Fruit fly (Drosophila melanogaster) whole organism, embryonic: ENCODE measurements around the gene CG31922.
A peak's percentile ranks its signal among the peaks of the same experiment; 100 is the strongest.

Experiments used
- Adf1 ChIP-seq: fragments of 200-800 bp; sonication (Bioruptor generic); IDR thresholded peaks from 2 replicates; pipeline ENCODE4 v1.3.6; 2022; ENCODE audit warnings: missing biosample characterization, missing genetic modification characterization
- Asciz ChIP-seq: fragments of 200-800 bp; sonication (Bioruptor generic); optimal IDR thresholded peaks from 2 replicates; lab custom pipeline; 2017; ENCODE audit warnings: missing biosample characterization, mild to moderate bottlenecking, missing genetic modification characterization, missing genetic modification reagents
- CG1024 ChIP-seq: fragments of 200-800 bp; sonication (Bioruptor generic); IDR thresholded peaks from 2 replicates; pipeline ENCODE4 v1.3.6; 2022; ENCODE audit warnings: missing biosample characterization, missing genetic modification characterization
- CG10267 ChIP-seq: fragments of 200-800 bp; sonication (Bioruptor generic); optimal IDR thresholded peaks from 2 replicates; lab custom pipeline; 2018; ENCODE audit warnings: missing biosample characterization, mild to moderate bottlenecking, missing genetic modification characterization, moderate library complexity
- CG10321 ChIP-seq: fragments of 200-800 bp; sonication (Bioruptor generic); IDR thresholded peaks from 2 replicates; pipeline ENCODE4 v1.3.6; 2022; ENCODE audit warnings: missing biosample characterization, missing genetic modification characterization
- CG10543 ChIP-seq: fragments of 200-800 bp; sonication (Bioruptor generic); optimal IDR thresholded peaks from 3 replicates; lab custom pipeline; 2017; ENCODE audit warnings: missing biosample characterization, mild to moderate bottlenecking, missing genetic modification characterization, moderate library complexity
- CG10979 ChIP-seq: fragments of 200-800 bp; sonication (Bioruptor generic); optimal IDR thresholded peaks from 2 replicates; lab custom pipeline; 2018; ENCODE audit warnings: missing biosample characterization, mild to moderate bottlenecking, missing genetic modification characterization, moderate library complexity
- CG11456 ChIP-seq: fragments of 200-800 bp; sonication (Bioruptor generic); IDR thresholded peaks from 3 replicates; pipeline ENCODE4 v1.3.6; 2022; ENCODE audit warnings: missing biosample characterization, missing genetic modification characterization
- CG11560 ChIP-seq: fragments of 200-800 bp; sonication (Bioruptor generic); IDR thresholded peaks from 3 replicates; pipeline ENCODE4 v1.3.6; 2022; ENCODE audit warnings: missing biosample characterization, missing genetic modification characterization
- CG11696 ChIP-seq: fragments of 200-800 bp; sonication (Bioruptor generic); IDR thresholded peaks from 2 replicates; pipeline ENCODE4 v1.3.6; 2022; ENCODE audit warnings: missing biosample characterization, missing genetic modification characterization
- CG12071 ChIP-seq: fragments of 200-800 bp; sonication (Bioruptor generic); optimal IDR thresholded peaks from 3 replicates; lab custom pipeline; 2018; ENCODE audit warnings: missing biosample characterization, mild to moderate bottlenecking, missing genetic modification characterization
- CG12391 ChIP-seq: fragments of 200-800 bp; sonication (Bioruptor generic); optimal IDR thresholded peaks from 3 replicates; lab custom pipeline; 2018; ENCODE audit warnings: missing biosample characterization, mild to moderate bottlenecking, missing genetic modification characterization, moderate library complexity
- CG14965 ChIP-seq: fragments of 200-800 bp; sonication (Bioruptor generic); optimal IDR thresholded peaks from 2 replicates; lab custom pipeline; 2016; ENCODE audit warnings: missing biosample characterization, missing genetic modification characterization, borderline replicate concordance
- CG16815 ChIP-seq: fragments of 200-800 bp; sonication (Bioruptor generic); optimal IDR thresholded peaks from 3 replicates; lab custom pipeline; 2017; ENCODE audit warnings: missing biosample characterization, mild to moderate bottlenecking, missing genetic modification characterization
- CG17385 ChIP-seq: fragments of 200-800 bp; sonication (Bioruptor generic); optimal IDR thresholded peaks from 3 replicates; lab custom pipeline; 2018; ENCODE audit warnings: missing biosample characterization, mild to moderate bottlenecking, missing genetic modification characterization
- CG17568 ChIP-seq: fragments of 200-800 bp; sonication (Bioruptor generic); optimal IDR thresholded peaks from 2 replicates; lab custom pipeline; 2018; ENCODE audit warnings: missing biosample characterization, mild to moderate bottlenecking, missing genetic modification characterization, moderate library complexity
- CG18764 ChIP-seq: fragments of 200-800 bp; sonication (Bioruptor generic); optimal IDR thresholded peaks from 3 replicates; lab custom pipeline; 2016; ENCODE audit warnings: missing biosample characterization, missing genetic modification characterization
- CG32532 ChIP-seq: fragments of 200-800 bp; sonication (Bioruptor generic); IDR thresholded peaks from 2 replicates; pipeline ENCODE4 v1.3.6; 2022; ENCODE audit warnings: missing biosample characterization, missing genetic modification characterization
- CG6683 ChIP-seq: fragments of 200-800 bp; sonication (Bioruptor generic); optimal IDR thresholded peaks from 2 replicates; lab custom pipeline; 2017; ENCODE audit warnings: missing biosample characterization, mild to moderate bottlenecking, missing genetic modification characterization, missing genetic modification reagents
- CG8290 ChIP-seq, 3 experiments: fragments of 200-800 bp; sonication (Bioruptor generic); optimal IDR thresholded peaks; 2 replicates each; lab custom pipeline; 2016 to 2019; ENCODE audit warnings: missing biosample characterization in 3 of 3, missing genetic modification characterization in 3 of 3, mild to moderate bottlenecking in 2 of 3, moderate library complexity in 1 of 3
- CG8359 ChIP-seq: fragments of 200-800 bp; sonication (Bioruptor generic); optimal IDR thresholded peaks from 2 replicates; lab custom pipeline; 2017; ENCODE audit warnings: missing biosample characterization, mild to moderate bottlenecking, missing genetic modification characterization, borderline replicate concordance
- CG9876 ChIP-seq: fragments of 200-800 bp; sonication (Bioruptor generic); optimal IDR thresholded peaks from 2 replicates; lab custom pipeline; 2016; ENCODE audit warnings: missing biosample characterization, missing genetic modification characterization
- CG9932 ChIP-seq: fragments of 200-800 bp; sonication (Bioruptor generic); IDR thresholded peaks from 2 replicates; pipeline ENCODE4 v1.3.6; 2022; ENCODE audit warnings: missing biosample characterization, missing genetic modification characterization
- CTCF ChIP-seq: fragments of 200-800 bp; sonication (Bioruptor generic); optimal IDR thresholded peaks from 2 replicates; lab custom pipeline; 2017; ENCODE audit warnings: missing biosample characterization, mild to moderate bottlenecking, missing genetic modification characterization, moderate library complexity
- Dbx ChIP-seq: fragments of 200-800 bp; sonication (Bioruptor generic); IDR thresholded peaks from 3 replicates; pipeline ENCODE4 v1.3.6; 2022; ENCODE audit warnings: missing biosample characterization, missing genetic modification characterization
- HLH3B ChIP-seq: fragments of 200-800 bp; sonication (Bioruptor generic); IDR thresholded peaks from 2 replicates; pipeline ENCODE4 v1.3.6; 2022; ENCODE audit warnings: missing biosample characterization, missing genetic modification characterization
- HmgD ChIP-seq: fragments of 200-800 bp; sonication (Bioruptor generic); optimal IDR thresholded peaks from 3 replicates; lab custom pipeline; 2016; ENCODE audit warnings: missing biosample characterization, missing genetic modification characterization
- NC2β ChIP-seq: fragments of 200-800 bp; sonication (Bioruptor generic); optimal IDR thresholded peaks from 2 replicates; lab custom pipeline; 2016; ENCODE audit warnings: missing biosample characterization, missing genetic modification characterization
- Oaz ChIP-seq: fragments of 200-800 bp; sonication (Bioruptor generic); IDR thresholded peaks from 2 replicates; pipeline ENCODE4 v1.3.6; 2022; ENCODE audit warnings: missing biosample characterization, missing genetic modification characterization
- Trl ChIP-seq, 3 experiments: fragments of >200 bp in 2 of 3; fragments of 200-800 bp in 1 of 3; sonication (Bioruptor generic) in 1 of 3; optimal IDR thresholded peaks; 2 replicates in 1 of 3; 3 replicates in 2 of 3; lab custom pipeline; 2016 to 2017; ENCODE audit warnings: missing biosample characterization in 1 of 3, missing genetic modification characterization in 1 of 3
- ac ChIP-seq: fragments of 200-800 bp; sonication (Bioruptor generic); optimal IDR thresholded peaks from 3 replicates; lab custom pipeline; 2017; ENCODE audit warnings: missing biosample characterization, mild to moderate bottlenecking, missing genetic modification characterization
- bigmax ChIP-seq: fragments of 200-800 bp; sonication (Bioruptor generic); optimal IDR thresholded peaks from 2 replicates; lab custom pipeline; 2018; ENCODE audit warnings: missing biosample characterization, mild to moderate bottlenecking, missing genetic modification characterization
- emc ChIP-seq: fragments of 200-800 bp; sonication (Bioruptor generic); optimal IDR thresholded peaks from 2 replicates; lab custom pipeline; 2016; ENCODE audit warnings: missing biosample characterization, missing genetic modification characterization
- en ChIP-seq: fragments of 200-800 bp; sonication (Bioruptor generic); optimal IDR thresholded peaks from 2 replicates; lab custom pipeline; 2016; ENCODE audit warnings: missing biosample characterization, missing genetic modification characterization
- fd96Cb ChIP-seq: fragments of 200-800 bp; sonication (Bioruptor generic); optimal IDR thresholded peaks from 2 replicates; lab custom pipeline; 2018; ENCODE audit warnings: missing biosample characterization, mild to moderate bottlenecking, missing genetic modification characterization, moderate library complexity
- ftz-f1 ChIP-seq: fragments of 200-800 bp; sonication (Bioruptor generic); optimal IDR thresholded peaks from 2 replicates; lab custom pipeline; 2016; ENCODE audit warnings: missing biosample characterization, missing genetic modification characterization
- fu2 ChIP-seq: fragments of 200-800 bp; sonication (Bioruptor generic); optimal IDR thresholded peaks from 2 replicates; lab custom pipeline; 2016; ENCODE audit warnings: missing biosample characterization, missing genetic modification characterization
- gsb-n ChIP-seq: fragments of 200-800 bp; sonication (Bioruptor generic); optimal IDR thresholded peaks from 3 replicates; lab custom pipeline; 2018; ENCODE audit warnings: missing biosample characterization, mild to moderate bottlenecking, missing genetic modification characterization
- lmd ChIP-seq: fragments of 200-800 bp; sonication (Bioruptor generic); IDR thresholded peaks from 2 replicates; pipeline ENCODE4 v1.3.6; 2022; ENCODE audit warnings: missing biosample characterization, missing genetic modification characterization
- phol ChIP-seq: fragments of 200-800 bp; sonication (Bioruptor generic); optimal IDR thresholded peaks from 3 replicates; lab custom pipeline; 2018; ENCODE audit warnings: missing biosample characterization, mild to moderate bottlenecking, missing genetic modification characterization, moderate library complexity
- psq ChIP-seq: fragments of 200-800 bp; sonication (Bioruptor generic); optimal IDR thresholded peaks from 2 replicates; lab custom pipeline; 2017; ENCODE audit warnings: missing biosample characterization, missing genetic modification characterization
- pzg ChIP-seq: fragments of 200-800 bp; sonication (Bioruptor generic); optimal IDR thresholded peaks from 3 replicates; lab custom pipeline; 2018; ENCODE audit warnings: missing biosample characterization, mild to moderate bottlenecking, missing genetic modification characterization, moderate library complexity
- repo ChIP-seq: fragments of 200-800 bp; sonication (Bioruptor generic); optimal IDR thresholded peaks from 2 replicates; lab custom pipeline; 2016; ENCODE audit warnings: missing biosample characterization, missing genetic modification characterization
- run ChIP-seq: fragments of 200-800 bp; sonication (Bioruptor generic); optimal IDR thresholded peaks from 3 replicates; lab custom pipeline; 2018; ENCODE audit warnings: missing biosample characterization, mild to moderate bottlenecking, missing genetic modification characterization
- salm ChIP-seq: fragments of 200-800 bp; sonication (Bioruptor generic); optimal IDR thresholded peaks from 2 replicates; lab custom pipeline; 2018; ENCODE audit warnings: missing biosample characterization, mild to moderate bottlenecking, missing genetic modification characterization
- schlank ChIP-seq: fragments of 200-800 bp; sonication (Bioruptor generic); optimal IDR thresholded peaks from 2 replicates; lab custom pipeline; 2018; ENCODE audit warnings: missing biosample characterization, mild to moderate bottlenecking, missing genetic modification characterization
- trem ChIP-seq: fragments of 200-800 bp; optimal IDR thresholded peaks from 3 replicates; lab custom pipeline; 2019; ENCODE audit warnings: missing biosample characterization, mild to moderate bottlenecking, missing genetic modification characterization, moderate library complexity
- ttk ChIP-seq: fragments of 200-800 bp; sonication (Bioruptor generic); IDR thresholded peaks from 2 replicates; pipeline ENCODE4 v2.1.2; 2022; ENCODE audit warnings: missing biosample characterization, missing genetic modification characterization
- vnd ChIP-seq: fragments of 200-800 bp; sonication (Bioruptor generic); IDR thresholded peaks from 3 replicates; pipeline ENCODE4 v1.3.6; 2022; ENCODE audit warnings: missing biosample characterization, missing genetic modification characterization; ENCODE audit not compliant: partially characterized antibody
- zen ChIP-seq: fragments of 200-800 bp; sonication (Bioruptor generic); optimal IDR thresholded peaks from 3 replicates; lab custom pipeline; 2018; ENCODE audit warnings: missing biosample characterization, mild to moderate bottlenecking, missing genetic modification characterization, moderate library complexity

Gene CG31922

DNA sequence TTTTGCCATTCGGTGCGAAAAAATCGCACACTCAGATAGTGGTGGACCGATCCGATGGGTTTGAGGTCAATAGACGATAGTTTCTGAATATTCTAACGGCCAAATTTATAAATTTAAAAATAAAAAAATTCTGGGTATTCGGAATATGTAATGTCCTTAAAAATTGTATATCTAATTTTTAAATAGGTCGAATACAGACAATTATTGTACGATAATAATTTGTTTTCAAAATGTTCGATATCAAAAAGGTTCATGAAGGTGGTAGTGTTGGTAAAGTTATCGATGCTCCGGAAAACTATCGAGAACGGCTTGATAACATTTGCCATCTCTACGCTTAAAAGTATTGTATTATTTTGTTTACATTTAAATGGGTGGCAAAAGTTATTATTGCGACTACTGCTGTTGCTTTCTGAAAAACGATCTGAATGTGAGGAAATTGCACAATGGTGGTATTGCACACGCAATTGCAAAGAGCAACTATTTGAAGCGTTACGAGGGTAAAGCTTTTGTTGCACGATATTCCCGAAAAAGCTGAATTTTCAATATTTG, at the start of gene CG31922, which contains the start of gene Plap (continued):
- TF ChIP-seq HLH3B (GFP tag; lab: Robert Waterston, UW) (no peak; the same call in 1 of the 2 replicates), pzg (GFP tag; lab: Kevin White, UChicago) (peak; percentile 58), vnd (GFP tag; lab: Robert Waterston, UW) (peak; percentile 91), phol (tag; lab: Kevin White, UChicago) (peak; percentile 79), CTCF (no peak), CG12391 (peak; percentile 82), CG10321 (GFP tag; lab: Robert Waterston, UW) (no peak), CG1024 (no peak), ftz-f1 (peak; percentile 68), Adf1 (GFP tag; lab: Robert Waterston, UW) (no peak), CG11456 (GFP tag; lab: Robert Waterston, UW) (0 out of 3 replicates have a peak, but pooled peaks have one; percentile 57), CG6683 (GFP tag; lab: Kevin White, UChicago) (no peak), CG10979 (peak; percentile 54), psq (GFP tag; lab: Kevin White, UChicago) (peak; percentile 16), en (no peak), CG9876 (GFP tag; lab: Kevin White, UChicago) (peak; percentile 14), CG11560 (0 out of 3 replicates have a peak, but pooled peaks have one; percentile 55), ac (no peak), Trl (optimal IDR thresholded peaks at IDR 0.05; lab: Kevin White, UChicago) (no peak), Trl (GFP tag; optimal IDR thresholded peaks at IDR 0.05; lab: Kevin White, UChicago) (peak; percentile 45), CG17568 (GFP tag; lab: Kevin White, UChicago) (no peak), emc (GFP tag; lab: Kevin White, UChicago) (peak; percentile 29), CG10543 (GFP tag; lab: Kevin White, UChicago) (peak; percentile 80), CG12071 (no peak), HmgD (GFP tag; lab: Kevin White, UChicago) (no peak), repo (GFP tag; lab: Kevin White, UChicago) (peak; percentile 7), fu2 (peak; percentile 27), Oaz (GFP tag; lab: Robert Waterston, UW) (0 out of 2 replicates have a peak, but pooled peaks have one; percentile 26), CG32532 (GFP tag; lab: Robert Waterston, UW) (peak; percentile 60), bigmax (GFP tag; lab: Kevin White, UChicago) (no peak), CG11696 (GFP tag; lab: Robert Waterston, UW) (no peak), CG14965 (GFP tag; lab: Kevin White, UChicago) (no peak), trem (peak; percentile 86), salm (no peak), CG8290 (GFP tag; optimal IDR thresholded peaks at IDR 0.05; lab: Kevin White, UChicago) (no peak), CG8290 (tag; optimal IDR thresholded peaks at IDR 0.05; lab: Kevin White, UChicago) (peak in 1 of 2 experiments; percentile 19), CG18764 (GFP tag; lab: Kevin White, UChicago) (peak; percentile 66), Asciz (no peak), fd96Cb (tag; lab: Kevin White, UChicago) (peak; percentile 32), zen (peak; percentile 37), CG10267 (peak; percentile 98), CG8359 (GFP tag; lab: Kevin White, UChicago) (no peak), gsb-n (tag; lab: Kevin White, UChicago) (no peak), CG9932 (GFP tag; lab: Robert Waterston, UW) (peak; percentile 89), run (tag; lab: Kevin White, UChicago) (no peak), schlank (tag; lab: Kevin White, UChicago) (no peak), CG16815 (peak; percentile 48), Dbx (GFP tag; lab: Robert Waterston, UW) (peak; percentile 76; the same call in 2 of the 3 replicates), NC2β (GFP tag; lab: Kevin White, UChicago) (peak; percentile 48), lmd (peak; percentile 43; the same call in 1 of the 2 replicates), CG17385 (GFP tag; lab: Kevin White, UChicago) (peak; percentile 64), ttk (GFP tag; lab: Robert Waterston, UW) (no peak)
